Fruit fly (Drosophila melanogaster) whole organism, prepupa: Measurements from ENCODE around the gene CG9386.

ENCODE experiments used
- Blimp-1 ChIP-seq: fragments of 200-800 bp; sonication (Bioruptor generic); optimal IDR thresholded peaks from 3 replicates; lab custom pipeline; 2017; ENCODE audit warnings: missing biosample characterization, missing genetic modification characterization, mild to moderate bottlenecking, moderate library complexity, missing genetic modification reagents
- CG10669 ChIP-seq: fragments of 200-800 bp; sonication (Bioruptor generic); optimal IDR thresholded peaks from 3 replicates; lab custom pipeline; 2018; ENCODE audit warnings: missing biosample characterization, mild to moderate bottlenecking, missing genetic modification characterization, moderate library complexity
- CG11294 ChIP-seq: fragments of 200-800 bp; sonication (Bioruptor generic); IDR thresholded peaks from 2 replicates; pipeline ENCODE4 v1.3.6; 2022; ENCODE audit warnings: missing biosample characterization, missing genetic modification characterization
- CG11762 ChIP-seq: fragments of 200-800 bp; sonication (Bioruptor generic); optimal IDR thresholded peaks from 3 replicates; lab custom pipeline; 2016; ENCODE audit warnings: missing biosample characterization, missing genetic modification characterization; ENCODE audit not compliant: insufficient read depth
- CG11902 ChIP-seq: fragments of 200-800 bp; sonication (Bioruptor generic); optimal IDR thresholded peaks from 3 replicates; lab custom pipeline; 2016; ENCODE audit warnings: missing biosample characterization, missing genetic modification characterization
- CG15336 ChIP-seq: fragments of 200-800 bp; sonication (Bioruptor generic); IDR thresholded peaks from 2 replicates; pipeline ENCODE4 v1.3.6; 2022; ENCODE audit warnings: missing biosample characterization, missing genetic modification characterization
- CG1621 ChIP-seq: fragments of 200-800 bp; sonication (Bioruptor generic); optimal IDR thresholded peaks from 3 replicates; lab custom pipeline; 2018; ENCODE audit warnings: missing biosample characterization, mild to moderate bottlenecking, missing genetic modification characterization
- CG16779 ChIP-seq: fragments of 200-800 bp; sonication (Bioruptor generic); optimal IDR thresholded peaks from 3 replicates; lab custom pipeline; 2017; ENCODE audit warnings: missing biosample characterization, mild to moderate bottlenecking, missing genetic modification characterization
- CG3919 ChIP-seq: fragments of 200-800 bp; sonication (Bioruptor generic); optimal IDR thresholded peaks from 3 replicates; lab custom pipeline; 2016; ENCODE audit warnings: missing biosample characterization, missing genetic modification characterization
- CG4318 ChIP-seq: fragments of 200-800 bp; sonication (Bioruptor generic); optimal IDR thresholded peaks from 3 replicates; lab custom pipeline; 2017; ENCODE audit warnings: missing biosample characterization, mild to moderate bottlenecking, missing genetic modification characterization
- CG6163 ChIP-seq: fragments of 200-800 bp; sonication (Bioruptor generic); IDR thresholded peaks from 3 replicates; pipeline ENCODE4 v1.3.6; 2022; ENCODE audit warnings: missing biosample characterization, missing genetic modification characterization
- CG6792 ChIP-seq: fragments of 200-800 bp; sonication (Bioruptor generic); optimal IDR thresholded peaks from 3 replicates; lab custom pipeline; 2016; ENCODE audit warnings: missing biosample characterization, missing genetic modification characterization
- CG7368 ChIP-seq: fragments of 200-800 bp; sonication (Bioruptor generic); optimal IDR thresholded peaks from 3 replicates; lab custom pipeline; 2016; ENCODE audit warnings: missing biosample characterization, missing genetic modification characterization
- CG8119 ChIP-seq: fragments of 200-800 bp; sonication (Bioruptor generic); IDR thresholded peaks from 3 replicates; pipeline ENCODE4 v1.3.6; 2022; ENCODE audit warnings: missing biosample characterization, missing genetic modification characterization
- CG8319 ChIP-seq: fragments of 200-800 bp; sonication (Bioruptor generic); optimal IDR thresholded peaks from 3 replicates; lab custom pipeline; 2016; ENCODE audit warnings: missing biosample characterization, missing genetic modification characterization
- Eip75B ChIP-seq: fragments of 200-800 bp; sonication (Bioruptor generic); optimal IDR thresholded peaks from 3 replicates; lab custom pipeline; 2016; ENCODE audit warnings: missing biosample characterization, missing genetic modification characterization
- Eip78C ChIP-seq: fragments of 200-800 bp; sonication (Bioruptor generic); peaks from one replicate; lab custom pipeline; 2016; ENCODE audit warnings: missing biosample characterization, missing genetic modification characterization
- Ets21C ChIP-seq: fragments of 200-800 bp; sonication (Bioruptor generic); optimal IDR thresholded peaks from 3 replicates; lab custom pipeline; 2016; ENCODE audit warnings: missing biosample characterization, missing genetic modification characterization
- Ets96B ChIP-seq: fragments of 200-800 bp; optimal IDR thresholded peaks from 2 replicates; lab custom pipeline; 2019; ENCODE audit warnings: missing biosample characterization, mild to moderate bottlenecking, missing genetic modification characterization, moderate library complexity
- Gug ChIP-seq: fragments of 200-800 bp; sonication (Bioruptor generic); IDR thresholded peaks from 2 replicates; pipeline ENCODE4 v1.3.6; 2022; ENCODE audit warnings: missing biosample characterization, missing genetic modification characterization
- Hr38 ChIP-seq: sonication (Bioruptor generic); optimal IDR thresholded peaks from 2 replicates; lab custom pipeline; 2016; ENCODE audit warnings: missing biosample characterization, missing genetic modification characterization
- Hr39 ChIP-seq: fragments of 200-800 bp; sonication (Bioruptor generic); optimal IDR thresholded peaks from 2 replicates; lab custom pipeline; 2016; ENCODE audit warnings: missing biosample characterization, missing genetic modification characterization
- Hr4 ChIP-seq: fragments of 200-800 bp; sonication (Bioruptor generic); optimal IDR thresholded peaks from 3 replicates; lab custom pipeline; 2016; ENCODE audit warnings: missing biosample characterization, missing genetic modification characterization
- Lpt ChIP-seq: fragments of 200-800 bp; sonication (Bioruptor generic); optimal IDR thresholded peaks from 3 replicates; lab custom pipeline; 2016; ENCODE audit warnings: missing biosample characterization, missing genetic modification characterization
- OdsH ChIP-seq: fragments of 200-800 bp; sonication (Bioruptor generic); optimal IDR thresholded peaks from 3 replicates; lab custom pipeline; 2016; ENCODE audit warnings: missing biosample characterization, missing genetic modification characterization
- Smox ChIP-seq: fragments of 200-800 bp; sonication (Bioruptor generic); optimal IDR thresholded peaks from 3 replicates; lab custom pipeline; 2016; ENCODE audit warnings: missing biosample characterization, missing genetic modification characterization
- Sox102F ChIP-seq: fragments of 200-800 bp; sonication (Bioruptor generic); optimal IDR thresholded peaks from 2 replicates; lab custom pipeline; 2016; ENCODE audit warnings: missing biosample characterization, mild to moderate bottlenecking, missing genetic modification characterization
- Sox14 ChIP-seq: fragments of 200-800 bp; sonication (Bioruptor generic); optimal IDR thresholded peaks from 3 replicates; lab custom pipeline; 2016; ENCODE audit warnings: missing biosample characterization, missing genetic modification characterization
- dsx ChIP-seq: fragments of 200-800 bp; optimal IDR thresholded peaks from 3 replicates; lab custom pipeline; 2019; ENCODE audit warnings: missing biosample characterization, mild to moderate bottlenecking, missing genetic modification characterization, moderate library complexity; ENCODE audit not compliant: poor library complexity, severe bottlenecking
- eg ChIP-seq: fragments of 200-800 bp; sonication (Bioruptor generic); IDR thresholded peaks from 3 replicates; pipeline ENCODE4 v1.3.6; 2022; ENCODE audit warnings: missing biosample characterization, missing genetic modification characterization
- esn ChIP-seq: fragments of 200-800 bp; sonication (Bioruptor generic); optimal IDR thresholded peaks from 2 replicates; lab custom pipeline; 2016; ENCODE audit warnings: missing biosample characterization, mild to moderate bottlenecking, missing genetic modification characterization, moderate library complexity
- fd85E ChIP-seq: fragments of 200-800 bp; sonication (Bioruptor generic); optimal IDR thresholded peaks from 3 replicates; lab custom pipeline; 2016; ENCODE audit warnings: missing biosample characterization, missing genetic modification characterization
- fkh ChIP-seq: fragments of 200-800 bp; sonication (Bioruptor generic); optimal IDR thresholded peaks from 3 replicates; lab custom pipeline; 2017; ENCODE audit warnings: missing biosample characterization, mild to moderate bottlenecking, missing genetic modification characterization, moderate library complexity
- lz ChIP-seq: fragments of 200-800 bp; sonication (Bioruptor generic); optimal IDR thresholded peaks from 3 replicates; lab custom pipeline; 2016; ENCODE audit warnings: missing biosample characterization, missing genetic modification characterization
- net ChIP-seq: fragments of 200-800 bp; sonication (Bioruptor generic); optimal IDR thresholded peaks from 3 replicates; lab custom pipeline; 2016; ENCODE audit warnings: missing biosample characterization, missing genetic modification characterization
- pdm3 ChIP-seq: fragments of 200-800 bp; sonication (Bioruptor generic); optimal IDR thresholded peaks from 3 replicates; lab custom pipeline; 2016; ENCODE audit warnings: missing biosample characterization, missing genetic modification characterization
- salr ChIP-seq, 2 experiments: fragments of 200-800 bp; sonication (Bioruptor generic); optimal IDR thresholded peaks; 3 replicates each; lab custom pipeline; 2016 to 2018; ENCODE audit warnings: missing biosample characterization in 2 of 2, missing genetic modification characterization in 2 of 2, mild to moderate bottlenecking in 1 of 2
- spab ChIP-seq: fragments of 200-800 bp; sonication (Bioruptor generic); optimal IDR thresholded peaks from 2 replicates; lab custom pipeline; 2017; ENCODE audit warnings: missing biosample characterization, mild to moderate bottlenecking, missing genetic modification characterization, missing genetic modification reagents
- ss ChIP-seq, 2 experiments: fragments of 200-800 bp; sonication (Bioruptor generic); optimal IDR thresholded peaks; 2 replicates in 1 of 2; 3 replicates in 1 of 2; lab custom pipeline; 2017 to 2018; ENCODE audit warnings: mild to moderate bottlenecking in 2 of 2, missing biosample characterization in 2 of 2, missing genetic modification characterization in 2 of 2, moderate library complexity in 1 of 2
- svp ChIP-seq: fragments of 200-800 bp; sonication (Bioruptor generic); peaks from one replicate; lab custom pipeline; 2016; ENCODE audit warnings: missing biosample characterization, missing genetic modification characterization
- topi ChIP-seq: fragments of 200-800 bp; sonication (Bioruptor generic); optimal IDR thresholded peaks from 3 replicates; lab custom pipeline; 2016; ENCODE audit warnings: missing biosample characterization, missing genetic modification characterization
- vri ChIP-seq: fragments of 200-800 bp; sonication (Bioruptor generic); optimal IDR thresholded peaks from 3 replicates; lab custom pipeline; 2016; ENCODE audit warnings: missing biosample characterization, mild to moderate bottlenecking, missing genetic modification characterization

Gene CG9386

DNA sequence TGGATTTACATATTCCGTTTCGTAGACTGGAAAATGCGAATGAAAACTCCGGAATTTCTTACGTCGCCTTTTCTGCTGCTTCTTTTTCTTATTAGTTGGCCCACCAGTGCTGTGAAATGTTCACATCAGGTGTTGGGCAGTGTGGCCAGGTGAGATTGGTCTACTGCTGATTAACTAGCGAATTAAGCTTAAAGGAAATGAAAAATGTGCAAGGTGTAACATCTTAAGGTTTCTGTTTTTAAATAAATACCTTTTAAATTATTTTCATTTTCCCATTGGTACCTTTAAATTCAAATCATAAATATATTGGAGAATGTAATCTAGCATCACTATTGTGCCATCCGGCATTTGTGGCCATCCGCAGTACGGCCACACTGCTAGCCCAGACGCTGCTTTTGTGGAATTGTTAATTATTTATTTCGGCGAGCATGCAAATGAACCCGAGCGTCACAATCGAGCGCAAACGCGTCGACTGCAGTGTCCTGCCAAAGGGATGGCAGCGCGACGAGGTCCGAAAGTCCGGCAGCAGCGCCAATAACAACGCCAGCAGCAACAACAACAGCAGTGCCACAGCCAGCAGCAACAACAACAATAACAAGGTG is 4.3 kb upstream of the CG9386 start, which contains the start of the genes AP-1mu and MBD-like (continued):
- TF ChIP-seq CG8119 (GFP tag; lab: Robert Waterston, UW) = 0 out of 3 replicates have a peak, but pooled peaks have one; percentile 36
- no peak for TF ChIP-seq CG16779
- TF ChIP-seq Hr38 (GFP tag; lab: Kevin White, UChicago) = no peak
- no peak for TF ChIP-seq dsx
- peak; percentile 73 for TF ChIP-seq esn (GFP tag; lab: Kevin White, UChicago)
- peak; percentile 45 for TF ChIP-seq CG6792 (GFP tag; lab: Kevin White, UChicago)
- no peak for TF ChIP-seq Ets21C (GFP tag; lab: Kevin White, UChicago)
- no peak for TF ChIP-seq CG7368 (GFP tag; lab: Kevin White, UChicago)
- TF ChIP-seq CG10669 (GFP tag; lab: Kevin White, UChicago) = no peak
- no peak for TF ChIP-seq CG11762 (GFP tag; lab: Kevin White, UChicago)
- no peak for TF ChIP-seq Eip78C
- TF ChIP-seq CG1621 (tag; lab: Kevin White, UChicago) = peak; percentile 58

DNA sequence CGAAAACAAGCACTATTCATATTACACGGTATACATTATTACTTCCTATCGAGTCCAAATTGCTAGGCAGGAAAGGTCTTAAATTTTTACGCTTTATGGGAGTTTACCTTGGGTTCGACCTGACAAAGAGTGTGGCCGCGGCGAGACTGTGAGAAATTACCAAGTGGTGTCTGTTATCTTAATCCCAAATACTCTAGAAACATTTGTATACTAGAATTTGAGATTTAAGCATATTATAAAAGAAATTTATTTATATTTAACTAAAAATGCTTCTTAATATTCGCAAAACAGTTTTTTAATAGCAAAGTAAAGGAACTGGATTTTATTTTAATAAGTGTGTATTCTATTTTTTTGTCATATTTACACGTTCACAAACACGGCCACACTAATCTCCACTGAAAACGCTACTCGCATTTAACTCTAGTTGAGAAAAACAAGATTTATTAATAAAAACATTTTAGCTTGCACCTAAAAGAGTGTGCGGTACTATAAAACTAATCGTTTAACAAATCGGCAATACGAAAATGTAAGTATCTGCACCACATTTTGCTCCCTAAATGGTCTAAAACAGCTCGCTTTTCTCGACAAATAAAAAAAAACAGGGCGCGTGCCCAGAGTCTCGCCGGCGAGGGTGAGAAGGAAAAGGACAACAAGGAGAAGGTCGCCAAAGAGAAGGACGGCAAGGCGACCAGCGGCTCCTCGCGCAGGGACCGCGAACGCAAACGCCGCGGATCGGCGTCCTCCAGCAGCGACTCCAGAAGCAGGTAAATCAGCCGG is 3.4 kb downstream of the CG9386 start, which contains the start of the genes mura and RnpS1:
mura (minus strand) TSS at position 148 of the 777 bp plus-strand sequence.
RnpS1 (plus strand) TSS at position 376 of the 777 bp plus-strand sequence.
- TF ChIP-seq fkh (GFP tag; lab: Kevin White, UChicago) (peak; percentile 67), vri (GFP tag; lab: Kevin White, UChicago) (peak; percentile 42), fd85E (no peak), Sox14 (GFP tag; lab: Kevin White, UChicago) (peak; percentile 6), Hr39 (no peak), Ets96B (tag; lab: Kevin White, UChicago) (no peak)
- TF ChIP-seq, all 60 proteins: peak for 3

DNA sequence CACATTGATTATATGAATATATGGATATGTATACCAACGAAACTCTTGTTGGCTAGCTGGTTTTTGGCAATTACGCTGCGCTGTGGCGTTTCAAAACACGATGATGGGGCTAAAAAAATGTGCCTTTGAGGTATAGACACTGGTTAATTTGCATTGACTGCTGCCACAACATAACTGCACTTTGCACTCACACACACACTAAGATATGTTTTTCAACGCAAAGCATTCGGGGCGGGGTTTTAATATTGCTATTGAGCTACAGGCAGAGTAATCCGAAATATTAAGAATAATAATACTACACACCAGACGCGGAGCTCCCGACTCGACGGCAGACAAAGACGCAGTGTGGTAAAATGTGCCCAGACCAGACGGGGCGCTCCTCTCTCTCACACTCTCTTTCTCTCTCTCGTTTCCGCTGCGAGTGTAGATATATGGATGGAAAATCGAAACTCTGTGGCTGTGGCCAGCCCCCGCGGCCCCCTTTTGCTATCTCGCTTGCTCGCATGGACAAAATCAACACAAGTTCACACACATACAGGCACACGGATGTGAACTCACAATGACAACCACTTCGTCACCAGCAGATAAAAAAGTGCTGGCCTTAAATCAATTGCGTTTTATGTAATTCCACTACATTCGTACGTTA is 4.1 kb downstream of the CG9386 start:
- TF ChIP-seq Sox102F (GFP tag; lab: Kevin White, UChicago) = peak; percentile 45
- no peak for TF ChIP-seq CG11902 (GFP tag; lab: Kevin White, UChicago)
- TF ChIP-seq OdsH = peak; percentile 23
- no peak for TF ChIP-seq pdm3
- peak; percentile 80 to 82 for TF ChIP-seq ss (GFP tag; optimal IDR thresholded peaks at IDR 0.05; lab: Kevin White, UChicago)
- no peak for TF ChIP-seq Smox (GFP tag; lab: Kevin White, UChicago)
- TF ChIP-seq svp (GFP tag; lab: Kevin White, UChicago) = peak; percentile 98
- TF ChIP-seq Blimp-1 (GFP tag; lab: Kevin White, UChicago) = peak; percentile 17
- TF ChIP-seq CG8319 (GFP tag; lab: Kevin White, UChicago) = no peak
- peak; percentile 51 for TF ChIP-seq dsx
- TF ChIP-seq CG15336 (GFP tag; lab: Robert Waterston, UW) = no peak
- peak; percentile 23 for TF ChIP-seq topi (GFP tag; lab: Kevin White, UChicago)
- TF ChIP-seq CG3919 (GFP tag; lab: Kevin White, UChicago) = peak; percentile 74
- no peak for TF ChIP-seq spab (GFP tag; lab: Kevin White, UChicago)
- TF ChIP-seq CG4318 (GFP tag; lab: Kevin White, UChicago) = no peak
- TF ChIP-seq net (GFP tag; lab: Kevin White, UChicago) = peak; percentile 56
- TF ChIP-seq CG7368 (GFP tag; lab: Kevin White, UChicago) = peak; percentile 64
- TF ChIP-seq esn (GFP tag; lab: Kevin White, UChicago) = peak; percentile 31
- TF ChIP-seq CG16779 = peak; percentile 45
- TF ChIP-seq lz (GFP tag; lab: Kevin White, UChicago) = peak; percentile 26
- TF ChIP-seq CG11294 (GFP tag; lab: Robert Waterston, UW) = no peak
- no peak for TF ChIP-seq eg (GFP tag; lab: Robert Waterston, UW)
- TF ChIP-seq CG10669 (GFP tag; lab: Kevin White, UChicago) = peak; percentile 41
- no peak for TF ChIP-seq CG6163 (GFP tag; lab: Robert Waterston, UW)
- no peak for TF ChIP-seq Hr38 (GFP tag; lab: Kevin White, UChicago)
- TF ChIP-seq Eip75B = peak; percentile 34
- no peak for TF ChIP-seq Gug (GFP tag; lab: Robert Waterston, UW)
- no peak for TF ChIP-seq Lpt
- TF ChIP-seq Ets96B (tag; lab: Kevin White, UChicago) = no peak
- peak; percentile 77 for TF ChIP-seq fd85E
- peak; percentile 79 for TF ChIP-seq Eip78C
- no peak for TF ChIP-seq Hr4 (GFP tag; lab: Kevin White, UChicago)
- peak; percentile 45 to 49 for TF ChIP-seq salr (GFP tag; optimal IDR thresholded peaks at IDR 0.05; lab: Kevin White, UChicago)
- no peak for TF ChIP-seq Ets21C (GFP tag; lab: Kevin White, UChicago)
- peak; percentile 63 for TF ChIP-seq CG1621 (tag; lab: Kevin White, UChicago)
- peak; percentile 99 for TF ChIP-seq fkh (GFP tag; lab: Kevin White, UChicago)
